Fruit fly (Drosophila melanogaster): ENCODE results near the gene Cog7.

Cog7 gene

dm6 chr3R:29907601-29908175 lies 25.2 kb downstream of the Cog7 start, which contains the start of gene CG31036 (continued):
- no peak for TF ChIP-seq zfh2 (GFP tag; optimal IDR thresholded peaks at IDR 0.05)
- no peak for TF ChIP-seq pita (GFP tag; optimal IDR thresholded peaks at IDR 0.05)
- no peak for TF ChIP-seq abd-A (tag; optimal IDR thresholded peaks at IDR 0.05)
- TF ChIP-seq ewg (GFP tag; optimal IDR thresholded peaks at IDR 0.05): peak; percentile 20
- TF ChIP-seq inv (GFP tag; IDR thresholded peaks at IDR 0.05; ENCODE audit: partially characterized antibody): no peak
- no peak for TF ChIP-seq Neu2 (GFP tag; optimal IDR thresholded peaks at IDR 0.05; ENCODE audit: borderline replicate concordance)
- TF ChIP-seq E2f2 (GFP tag; IDR thresholded peaks at IDR 0.05): peak; percentile 48
- no peak for TF ChIP-seq CG9215 (GFP tag; IDR thresholded peaks at IDR 0.05)
- TF ChIP-seq CG18619 (GFP tag; optimal IDR thresholded peaks at IDR 0.05): no peak
- TF ChIP-seq zfh1 (GFP tag; IDR thresholded peaks at IDR 0.05): no peak
- TF ChIP-seq fd3F (GFP tag; optimal IDR thresholded peaks at IDR 0.05): no peak
- no peak for TF ChIP-seq gsb (GFP tag; IDR thresholded peaks at IDR 0.05)
- TF ChIP-seq nau (GFP tag; optimal IDR thresholded peaks at IDR 0.05): no peak
- no peak for TF ChIP-seq CG4360 (GFP tag; IDR thresholded peaks at IDR 0.05)
- TF ChIP-seq NFAT (GFP tag; IDR thresholded peaks at IDR 0.05): no peak
- no peak for TF ChIP-seq CG10321 (GFP tag; IDR thresholded peaks at IDR 0.05)
- TF ChIP-seq Sox100B (GFP tag; optimal IDR thresholded peaks at IDR 0.05): no peak
- no peak for TF ChIP-seq CG7556 (GFP tag; optimal IDR thresholded peaks at IDR 0.05)
- no peak for TF ChIP-seq esg (GFP tag; conservative IDR thresholded peaks at IDR 0.05)
- TF ChIP-seq CG6813 (GFP tag; optimal IDR thresholded peaks at IDR 0.05): no peak
- TF ChIP-seq CG10565 (GFP tag; optimal IDR thresholded peaks at IDR 0.05): no peak
- TF ChIP-seq CG6854 (GFP tag; optimal IDR thresholded peaks at IDR 0.05): no peak
- no peak for TF ChIP-seq CG34224 (GFP tag; IDR thresholded peaks at IDR 0.05; ENCODE audit: partially characterized antibody)
- no peak for TF ChIP-seq ATbp (GFP tag; optimal IDR thresholded peaks at IDR 0.05)
- TF ChIP-seq ftz-f1 (GFP tag; optimal IDR thresholded peaks at IDR 0.05): no peak
- no peak for TF ChIP-seq CG10267 (tag; optimal IDR thresholded peaks at IDR 0.05)
- no peak for TF ChIP-seq hkb (optimal IDR thresholded peaks at IDR 0.05)
- no peak for TF ChIP-seq hkb (GFP tag; IDR thresholded peaks at IDR 0.05)
- peak; percentile 67; the same call in 1 of the 2 replicates for TF ChIP-seq Rfx (GFP tag; IDR thresholded peaks at IDR 0.05)
- no peak for TF ChIP-seq dan (GFP tag; IDR thresholded peaks at IDR 0.05)
- no peak for TF ChIP-seq oc (tag; optimal IDR thresholded peaks at IDR 0.05)
- peak; percentile 40 for TF ChIP-seq Myb (GFP tag; optimal IDR thresholded peaks at IDR 0.05)
- TF ChIP-seq pfk (GFP tag; optimal IDR thresholded peaks at IDR 0.05): no peak
- TF ChIP-seq D19B (GFP tag; optimal IDR thresholded peaks at IDR 0.05): peak; percentile 64
- no peak for TF ChIP-seq bowl (GFP tag; IDR thresholded peaks at IDR 0.05)
- no peak for TF ChIP-seq Ets65A (GFP tag)
- no peak for TF ChIP-seq Mad (GFP tag; optimal IDR thresholded peaks at IDR 0.05)
- TF ChIP-seq en (GFP tag; optimal IDR thresholded peaks at IDR 0.05): no peak
- no peak for TF ChIP-seq CG13296 (GFP tag; optimal IDR thresholded peaks at IDR 0.05)
- no peak for TF ChIP-seq CG8388 (GFP tag; optimal IDR thresholded peaks at IDR 0.05)

DNA sequence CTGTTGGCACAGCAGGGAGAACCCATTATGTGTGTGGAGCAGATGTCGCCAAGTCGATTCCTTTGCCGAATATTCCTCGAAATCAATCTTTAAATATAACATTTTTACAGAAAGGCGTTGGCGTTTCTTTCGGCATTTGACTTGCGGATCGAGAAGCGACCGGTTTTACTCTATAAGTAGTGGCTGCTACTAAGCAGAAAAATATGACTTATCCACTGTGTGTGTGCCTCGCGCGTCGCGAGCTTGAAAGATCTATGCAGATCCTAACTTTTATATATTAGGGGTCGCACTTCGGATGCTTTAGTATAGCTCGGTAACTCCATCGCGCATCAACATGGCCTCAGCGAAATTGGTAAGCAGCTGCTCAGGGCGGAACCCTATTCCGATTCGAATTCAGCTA lies 27.7 kb downstream of the Cog7 start, which contains the start of gene CG15515:
CG15515 (plus strand) TSS at position 301 of the 400 bp plus-strand sequence.
- peak; percentile 41 for TF ChIP-seq Med (GFP tag)
- TF ChIP-seq bcd (GFP tag; optimal IDR thresholded peaks at IDR 0.05): no peak
- peak; percentile 25 for TF ChIP-seq sd (tag; optimal IDR thresholded peaks at IDR 0.05)
- TF ChIP-seq CG9797 (GFP tag; optimal IDR thresholded peaks at IDR 0.05): no peak
- no peak for TF ChIP-seq vvl (GFP tag; IDR thresholded peaks at IDR 0.05)
- peak; percentile 64 for TF ChIP-seq CG13894 (tag; optimal IDR thresholded peaks at IDR 0.05)
- no peak for TF ChIP-seq HHEX (GFP tag; optimal IDR thresholded peaks at IDR 0.05)
- peak; percentile 29 for TF ChIP-seq CG12769 (tag; optimal IDR thresholded peaks at IDR 0.05)
- TF ChIP-seq CTCF (GFP tag; optimal IDR thresholded peaks at IDR 0.05): no peak
- no peak for TF ChIP-seq Bgb (GFP tag; IDR thresholded peaks at IDR 0.05; ENCODE audit: partially characterized antibody)
- TF ChIP-seq NC2β (GFP tag; optimal IDR thresholded peaks at IDR 0.05): no peak
- TF ChIP-seq abd-A (tag; optimal IDR thresholded peaks at IDR 0.05): peak; percentile 3

Measured in whole organism, embryonic.